Fruit fly (Drosophila melanogaster): ENCODE measurements around the gene Nrd1.

Gene Nrd1

dm6 chrX:11820284-11821075 lies 48.2 kb downstream of the Nrd1 start:
- no peak for TF ChIP-seq Hr83 (GFP tag; optimal IDR thresholded peaks at IDR 0.05; ENCODE audit: poor library complexity, severe bottlenecking)
- TF ChIP-seq Hr78 (GFP tag; optimal IDR thresholded peaks at IDR 0.05) = no peak
- no peak for TF ChIP-seq usp (GFP tag; optimal IDR thresholded peaks at IDR 0.05)
- TF ChIP-seq GATAd (GFP tag; optimal IDR thresholded peaks at IDR 0.05) = no peak
- peak; percentile 44 for TF ChIP-seq br (GFP tag; optimal IDR thresholded peaks at IDR 0.05)
- peak; percentile 15 for TF ChIP-seq psq (GFP tag; optimal IDR thresholded peaks at IDR 0.05)
- no peak for TF ChIP-seq sv (GFP tag; optimal IDR thresholded peaks at IDR 0.05)
- TF ChIP-seq N (GFP tag; optimal IDR thresholded peaks at IDR 0.05) = no peak
- TF ChIP-seq sage (GFP tag; optimal IDR thresholded peaks at IDR 0.05) = no peak
- TF ChIP-seq h (GFP tag; optimal IDR thresholded peaks at IDR 0.05) = peak; percentile 68
- no peak for TF ChIP-seq dl (GFP tag; optimal IDR thresholded peaks at IDR 0.05; ENCODE audit: insufficient read depth in 1 of 2, partially characterized antibody in 2 of 2)
- TF ChIP-seq dsf (GFP tag; optimal IDR thresholded peaks at IDR 0.05; ENCODE audit: borderline replicate concordance) = no peak
- TF ChIP-seq OdsH (GFP tag; optimal IDR thresholded peaks at IDR 0.05) = peak; percentile 53
- peak; percentile 16 for TF ChIP-seq CG9705 (GFP tag; optimal IDR thresholded peaks at IDR 0.05)
- TF ChIP-seq lola (GFP tag; optimal IDR thresholded peaks at IDR 0.05) = no peak
- TF ChIP-seq dmrt93B (GFP tag; optimal IDR thresholded peaks at IDR 0.05) = peak; percentile 42
- no peak for TF ChIP-seq Myc (optimal IDR thresholded peaks at IDR 0.05)
- TF ChIP-seq rgr (GFP tag; optimal IDR thresholded peaks at IDR 0.05) = peak; percentile 65
- TF ChIP-seq Jra (GFP tag; optimal IDR thresholded peaks at IDR 0.05) = no peak
- no peak for TF ChIP-seq CrebA (GFP tag; optimal IDR thresholded peaks at IDR 0.05; ENCODE audit: borderline replicate concordance)
- no peak for TF ChIP-seq tai (GFP tag; optimal IDR thresholded peaks at IDR 0.05)
- TF ChIP-seq fru (GFP tag; optimal IDR thresholded peaks at IDR 0.05) = peak; percentile 68
- TF ChIP-seq Hnf4 (GFP tag; optimal IDR thresholded peaks at IDR 0.05) = peak; percentile 37
- no peak for TF ChIP-seq CG32264 (GFP tag; optimal IDR thresholded peaks at IDR 0.05)
- TF ChIP-seq Abd-B (GFP tag; optimal IDR thresholded peaks at IDR 0.05) = no peak
- no peak for TF ChIP-seq jim (GFP tag; optimal IDR thresholded peaks at IDR 0.05)
- TF ChIP-seq Vsx2 (GFP tag; optimal IDR thresholded peaks at IDR 0.05; ENCODE audit: partially characterized antibody) = no peak
- TF ChIP-seq Mio (GFP tag; optimal IDR thresholded peaks at IDR 0.05) = no peak
- TF ChIP-seq brk (GFP tag; optimal IDR thresholded peaks at IDR 0.05) = no peak
- TF ChIP-seq HLH106 (tag; optimal IDR thresholded peaks at IDR 0.05) = peak; percentile 62
- TF ChIP-seq ey (GFP tag; optimal IDR thresholded peaks at IDR 0.05) = peak; percentile 71
- TF ChIP-seq foxo (GFP tag; optimal IDR thresholded peaks at IDR 0.05) = peak in 1 of 2 experiments; percentile 71
- peak; percentile 68 for TF ChIP-seq woc (GFP tag; optimal IDR thresholded peaks at IDR 0.05)
- peak; percentile 25 for TF ChIP-seq Sp1 (GFP tag; optimal IDR thresholded peaks at IDR 0.05)
- TF ChIP-seq Dif (GFP tag; optimal IDR thresholded peaks at IDR 0.05; ENCODE audit: partially characterized antibody) = no peak
- TF ChIP-seq Rel (GFP tag; optimal IDR thresholded peaks at IDR 0.05) = no peak
- no peak for TF ChIP-seq Rel (tag; optimal IDR thresholded peaks at IDR 0.05)
- TF ChIP-seq pan (optimal IDR thresholded peaks at IDR 0.05) = no peak
- TF ChIP-seq Dfd (GFP tag; optimal IDR thresholded peaks at IDR 0.05) = no peak

- TF ChIP-seq Rel (GFP tag; optimal IDR thresholded peaks at IDR 0.05) = no peak
- peak; percentile 17 for TF ChIP-seq Rel (tag; optimal IDR thresholded peaks at IDR 0.05)
- no peak for TF ChIP-seq OdsH (GFP tag; optimal IDR thresholded peaks at IDR 0.05)
- TF ChIP-seq foxo (GFP tag; optimal IDR thresholded peaks at IDR 0.05) = peak in 1 of 2 experiments; percentile 2
- peak; percentile 29 for TF ChIP-seq CrebA (GFP tag; optimal IDR thresholded peaks at IDR 0.05; ENCODE audit: borderline replicate concordance)
Measured at dm6 chrX:11819241-11819862, 49.3 kb downstream of the Nrd1 start.

Measured in whole organism, wandering third instar larva.